Fruit fly (Drosophila melanogaster) whole organism: Measurements from ENCODE around the gene Cyfip.

Experiments used
- Dll ChIP-seq: fragments of >200 bp; optimal IDR thresholded peaks from 2 replicates; lab custom pipeline; 2017
- pan ChIP-seq: fragments of >200 bp; optimal IDR thresholded peaks from 2 replicates; lab custom pipeline; 2017

DNA sequence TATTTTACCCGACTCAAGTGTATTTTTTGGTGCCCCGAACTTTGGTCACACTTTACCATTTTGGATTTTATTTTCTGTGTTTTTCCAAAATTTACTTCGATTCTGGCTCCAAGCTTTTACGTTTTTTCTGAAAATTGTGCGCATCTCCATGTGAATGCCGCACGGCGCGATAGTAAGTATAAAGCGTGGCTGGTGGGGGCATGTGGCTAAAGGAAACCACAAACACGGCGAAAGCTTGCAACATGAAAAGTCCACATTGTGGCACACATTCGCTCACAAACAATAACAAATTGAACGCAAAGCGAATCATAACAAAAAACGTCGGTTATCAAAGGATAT, 12.3 kb upstream of the Cyfip start, which contains the start of gene ear:
- TF ChIP-seq pan, result no peak
- TF ChIP-seq Dll (lab: Kevin White, UChicago), result no peak
